Worm (Caenorhabditis elegans) whole organism, L4/young adult: ENCODE results near the gene str-225.
"Not testable (repeated sequence)": the region's sequence is repeated elsewhere in the genome, so short reads cannot be mapped to it uniquely, and the experiment has no call there.

Experiments used
- W03F9.2 ChIP-seq: fragments of 150-350 bp; optimal IDR thresholded peaks from 2 replicates; lab custom pipeline; 2014; ENCODE audit warnings: missing biosample characterization, missing genetic modification characterization
- dao-5 ChIP-seq: sonication (generic microtip); optimal IDR thresholded peaks from 2 replicates; lab custom pipeline; 2016; ENCODE audit warnings: missing genotype, missing genetic modification characterization, moderate library complexity, missing compliant biosample characterization
- him-1 ChIP-seq: sonication (generic microtip); optimal IDR thresholded peaks from 2 replicates; lab custom pipeline; 2016; ENCODE audit warnings: missing genotype, missing genetic modification reagents, missing genetic modification characterization, missing compliant biosample characterization

The str-225 gene

ce11 chrV:3502038-3502437, 5.6 kb upstream of the str-225 start, which contains the start of the genes C07G3.8 and C07G3.10:
C07G3.8 (minus strand) TSS chrV:3502138.
C07G3.10 (plus strand) TSS chrV:3502307.
- no peak for TF ChIP-seq W03F9.2

ce11 chrV:3505745-3506144, 1.9 kb upstream of the str-225 start:
- TF ChIP-seq him-1 (tag; lab: Kevin White, UChicago) (no peak), W03F9.2 (no peak), dao-5 (tag; lab: Kevin White, UChicago) (no peak)

- TF ChIP-seq him-1 (tag; lab: Kevin White, UChicago); dao-5 (tag; lab: Kevin White, UChicago); W03F9.2: not testable (repeated sequence)
These were observed 1.4 kb upstream of the str-225 start, which contains the start of gene ugt-64 for ce11 chrV:3506252-3506651. ugt-64 (minus strand) TSS chrV:3506352.

- no peak for TF ChIP-seq him-1 (tag; lab: Kevin White, UChicago)
- TF ChIP-seq dao-5 (tag; lab: Kevin White, UChicago), result no peak
- TF ChIP-seq W03F9.2, result no peak
These were observed 2.3 kb downstream of the str-225 start, which contains the start of gene str-228 for ce11 chrV:3509878-3510277. str-228 (plus strand) TSS chrV:3510178.

- TF ChIP-seq him-1 (tag; lab: Kevin White, UChicago), result no peak
- no peak for TF ChIP-seq W03F9.2
- TF ChIP-seq dao-5 (tag; lab: Kevin White, UChicago), result no peak
These were observed 4.8 kb downstream of the str-225 start, which contains the start of gene str-226 for ce11 chrV:3512381-3512780. str-226 (plus strand) TSS chrV:3512681.

- no peak for TF ChIP-seq dao-5 (tag; lab: Kevin White, UChicago)
- no peak for TF ChIP-seq him-1 (tag; lab: Kevin White, UChicago)
- TF ChIP-seq W03F9.2, result no peak
These were observed 10.3 kb downstream of the str-225 start, which contains the start of gene str-227 for ce11 chrV:3517889-3518288. str-227 (plus strand) TSS chrV:3518189.

ce11 chrV:3523262-3523661, 15.6 kb downstream of the str-225 start, which contains the start of gene irg-1:
irg-1 (plus strand) TSS chrV:3523587.
- TF ChIP-seq W03F9.2 (no peak), dao-5 (tag; lab: Kevin White, UChicago) (no peak), him-1 (tag; lab: Kevin White, UChicago) (no peak)

- TF ChIP-seq dao-5 (tag; lab: Kevin White, UChicago), result no peak
- TF ChIP-seq him-1 (tag; lab: Kevin White, UChicago), result no peak
- no peak for TF ChIP-seq W03F9.2
These were observed 17.3 kb downstream of the str-225 start, which contains the start of gene T24A6.7 for ce11 chrV:3524970-3525369. T24A6.7 (plus strand) TSS chrV:3525270.

- no peak for TF ChIP-seq dao-5 (tag; lab: Kevin White, UChicago)
- TF ChIP-seq him-1 (tag; lab: Kevin White, UChicago), result no peak
- no peak for TF ChIP-seq W03F9.2
These were observed 19.3 kb downstream of the str-225 start, which contains the start of gene str-260 for ce11 chrV:3526882-3527281. str-260 (plus strand) TSS chrV:3527182.

ce11 chrV:3530403-3530802, 22.8 kb downstream of the str-225 start, which contains the start of gene srbc-66:
srbc-66 (plus strand) TSS chrV:3530703.
- no peak for TF ChIP-seq dao-5 (tag; lab: Kevin White, UChicago)
- TF ChIP-seq him-1 (tag; lab: Kevin White, UChicago), result no peak
- no peak for TF ChIP-seq W03F9.2

ce11 chrV:3535260-3535659, 27.6 kb downstream of the str-225 start, which contains the start of gene nhr-221:
nhr-221 (minus strand) TSS chrV:3535360.
- TF ChIP-seq dao-5 (tag; lab: Kevin White, UChicago) (no peak), W03F9.2 (no peak), him-1 (tag; lab: Kevin White, UChicago) (no peak)

- TF ChIP-seq W03F9.2 (no peak), dao-5 (tag; lab: Kevin White, UChicago) (no peak), him-1 (tag; lab: Kevin White, UChicago) (no peak)
These were observed 30.7 kb downstream of the str-225 start, which contains the start of gene nhr-93 for ce11 chrV:3538307-3538706. nhr-93 (minus strand) TSS chrV:3538407.

ce11 chrV:3541117-3541516, 33.5 kb downstream of the str-225 start, which contains the start of gene srbc-67:
srbc-67 (minus strand) TSS chrV:3541217.
- TF ChIP-seq him-1 (tag; lab: Kevin White, UChicago), result no peak
- TF ChIP-seq dao-5 (tag; lab: Kevin White, UChicago), result no peak
- TF ChIP-seq W03F9.2, result no peak

ce11 chrV:3543344-3543743, 35.7 kb downstream of the str-225 start, which contains the start of gene nhr-222:
nhr-222 (minus strand) TSS chrV:3543444.
- TF ChIP-seq him-1 (tag; lab: Kevin White, UChicago), result no peak
- no peak for TF ChIP-seq dao-5 (tag; lab: Kevin White, UChicago)
- TF ChIP-seq W03F9.2, result no peak

ce11 chrV:3546517-3546916, 38.9 kb downstream of the str-225 start, which contains the start of gene srbc-68:
srbc-68 (minus strand) TSS chrV:3546617.
- TF ChIP-seq dao-5 (tag; lab: Kevin White, UChicago), result no peak
- no peak for TF ChIP-seq W03F9.2
